Fruit fly (Drosophila melanogaster) whole organism, embryonic: ENCODE measurements around the gene Oscillin.

Source experiments
- Aef1 ChIP-seq: fragments of 200-800 bp; sonication (Bioruptor generic); IDR thresholded peaks from 3 replicates; pipeline ENCODE4 v1.3.6; 2022; ENCODE audit warnings: missing biosample characterization, missing genetic modification characterization
- Antp ChIP-seq: fragments of 200-800 bp; sonication (Bioruptor generic); optimal IDR thresholded peaks from 3 replicates; lab custom pipeline; 2016; ENCODE audit warnings: missing biosample characterization, missing genetic modification characterization
- B-H1 ChIP-seq: fragments of 200-800 bp; sonication (Bioruptor generic); IDR thresholded peaks from 3 replicates; pipeline ENCODE4 v1.3.6; 2022; ENCODE audit warnings: missing biosample characterization, missing genetic modification characterization
- CG11695 ChIP-seq: fragments of 200-800 bp; sonication (Bioruptor generic); IDR thresholded peaks from 3 replicates; pipeline ENCODE4 v1.3.6; 2022; ENCODE audit warnings: missing biosample characterization, missing genetic modification characterization
- CG11723 ChIP-seq: fragments of 200-800 bp; sonication (Bioruptor generic); optimal IDR thresholded peaks from 2 replicates; lab custom pipeline; 2017; ENCODE audit warnings: missing biosample characterization, mild to moderate bottlenecking, missing genetic modification characterization
- CG12391 ChIP-seq: fragments of 200-800 bp; sonication (Bioruptor generic); optimal IDR thresholded peaks from 3 replicates; lab custom pipeline; 2018; ENCODE audit warnings: missing biosample characterization, mild to moderate bottlenecking, missing genetic modification characterization, moderate library complexity
- CG13123 ChIP-seq: fragments of 200-800 bp; sonication (Bioruptor generic); optimal IDR thresholded peaks from 2 replicates; lab custom pipeline; 2016; ENCODE audit warnings: missing biosample characterization, missing genetic modification characterization
- CG14710 ChIP-seq: fragments of 200-800 bp; sonication (Bioruptor generic); optimal IDR thresholded peaks from 3 replicates; lab custom pipeline; 2019; ENCODE audit warnings: missing biosample characterization, mild to moderate bottlenecking, missing genetic modification characterization, moderate library complexity
- CG31365 ChIP-seq: fragments of 200-800 bp; sonication (Bioruptor generic); optimal IDR thresholded peaks from 2 replicates; lab custom pipeline; 2018; ENCODE audit warnings: missing biosample characterization, mild to moderate bottlenecking, missing genetic modification characterization
- CG31441 ChIP-seq: fragments of 200-800 bp; sonication (Bioruptor generic); IDR thresholded peaks from 2 replicates; pipeline ENCODE4 v1.3.6; 2022; ENCODE audit warnings: missing biosample characterization, missing genetic modification characterization
- CG32532 ChIP-seq: fragments of 200-800 bp; sonication (Bioruptor generic); IDR thresholded peaks from 2 replicates; pipeline ENCODE4 v1.3.6; 2022; ENCODE audit warnings: missing biosample characterization, missing genetic modification characterization
- CG4617 ChIP-seq: fragments of 200-800 bp; sonication (Bioruptor generic); optimal IDR thresholded peaks from 3 replicates; lab custom pipeline; 2016; ENCODE audit warnings: missing biosample characterization, missing genetic modification characterization, borderline replicate concordance
- CG4854 ChIP-seq: fragments of 200-800 bp; sonication (Bioruptor generic); optimal IDR thresholded peaks from 2 replicates; lab custom pipeline; 2016; ENCODE audit warnings: missing biosample characterization, missing genetic modification characterization, inconsistent platforms
- CG6272 ChIP-seq: fragments of 200-800 bp; sonication (Bioruptor generic); IDR thresholded peaks from 2 replicates; pipeline ENCODE4 v1.3.6; 2022; ENCODE audit warnings: missing biosample characterization, missing genetic modification characterization
- CG7987 ChIP-seq: fragments of 200-800 bp; sonication (Bioruptor generic); optimal IDR thresholded peaks from 2 replicates; lab custom pipeline; 2018; ENCODE audit warnings: missing biosample characterization, mild to moderate bottlenecking, missing genetic modification characterization, moderate library complexity
- CTCF ChIP-seq: fragments of 200-800 bp; sonication (Bioruptor generic); optimal IDR thresholded peaks from 2 replicates; lab custom pipeline; 2017; ENCODE audit warnings: missing biosample characterization, mild to moderate bottlenecking, missing genetic modification characterization, moderate library complexity
- Drgx ChIP-seq: fragments of 200-800 bp; sonication (Bioruptor generic); IDR thresholded peaks from 2 replicates; pipeline ENCODE4 v1.3.6; 2022; ENCODE audit warnings: missing biosample characterization, missing genetic modification characterization
- E2f2 ChIP-seq: fragments of 200-800 bp; sonication (Bioruptor generic); IDR thresholded peaks from 2 replicates; pipeline ENCODE4 v1.3.6; 2022; ENCODE audit warnings: missing biosample characterization, missing genetic modification characterization
- Eip74EF ChIP-seq, 2 experiments: fragments of 200-800 bp in 1 of 2; fragments of >200 bp in 1 of 2; sonication (Bioruptor generic) in 1 of 2; optimal IDR thresholded peaks; 2 replicates each; lab custom pipeline; 2017 to 2019; ENCODE audit warnings: missing biosample characterization in 2 of 2, missing genetic modification characterization in 2 of 2, mild to moderate bottlenecking in 1 of 2, moderate library complexity in 1 of 2
- Elba2 ChIP-seq: fragments of 200-800 bp; sonication (Bioruptor generic); optimal IDR thresholded peaks from 3 replicates; lab custom pipeline; 2016; ENCODE audit warnings: missing biosample characterization, missing genetic modification characterization
- Ets65A ChIP-seq: fragments of 200-800 bp; sonication (Bioruptor generic); peaks from one replicate; lab custom pipeline; 2016; ENCODE audit warnings: missing biosample characterization, missing genetic modification characterization
- HHEX ChIP-seq: fragments of 200-800 bp; sonication (Bioruptor generic); optimal IDR thresholded peaks from 3 replicates; lab custom pipeline; 2017; ENCODE audit warnings: missing biosample characterization, mild to moderate bottlenecking, missing genetic modification characterization, missing genetic modification reagents
- HLH3B ChIP-seq: fragments of 200-800 bp; sonication (Bioruptor generic); IDR thresholded peaks from 2 replicates; pipeline ENCODE4 v1.3.6; 2022; ENCODE audit warnings: missing biosample characterization, missing genetic modification characterization
- Hmx ChIP-seq: fragments of 200-800 bp; sonication (Bioruptor generic); optimal IDR thresholded peaks from 2 replicates; lab custom pipeline; 2016; ENCODE audit warnings: missing biosample characterization, missing genetic modification characterization
- Hr3 ChIP-seq: fragments of 200-800 bp; sonication (Bioruptor generic); optimal IDR thresholded peaks from 3 replicates; lab custom pipeline; 2016; ENCODE audit warnings: missing biosample characterization, missing genetic modification characterization
- Sox102F ChIP-seq: fragments of 200-800 bp; sonication (Bioruptor generic); optimal IDR thresholded peaks from 2 replicates; lab custom pipeline; 2018; ENCODE audit warnings: missing biosample characterization, mild to moderate bottlenecking, missing genetic modification characterization, moderate library complexity
- Ssrp ChIP-seq: fragments of 200-800 bp; sonication (Bioruptor generic); optimal IDR thresholded peaks from 2 replicates; lab custom pipeline; 2018; ENCODE audit warnings: missing biosample characterization, mild to moderate bottlenecking, missing genetic modification characterization, moderate library complexity
- Trl ChIP-seq, 3 experiments: fragments of >200 bp in 2 of 3; fragments of 200-800 bp in 1 of 3; sonication (Bioruptor generic) in 1 of 3; optimal IDR thresholded peaks; 2 replicates in 1 of 3; 3 replicates in 2 of 3; lab custom pipeline; 2016 to 2017; ENCODE audit warnings: missing biosample characterization in 1 of 3, missing genetic modification characterization in 1 of 3
- aop ChIP-seq: fragments of 200-800 bp; sonication (Bioruptor generic); IDR thresholded peaks from 2 replicates; pipeline ENCODE4 v1.3.6; 2022; ENCODE audit warnings: missing biosample characterization, missing genetic modification characterization
- ara ChIP-seq: fragments of 200-800 bp; sonication (Bioruptor generic); IDR thresholded peaks from 2 replicates; pipeline ENCODE4 v1.3.6; 2022; ENCODE audit warnings: missing biosample characterization, missing genetic modification characterization
- ase ChIP-seq: fragments of 200-800 bp; sonication (Bioruptor generic); IDR thresholded peaks from 3 replicates; pipeline ENCODE4 v1.3.6; 2022; ENCODE audit warnings: missing biosample characterization, missing genetic modification characterization
- cg ChIP-seq: fragments of 200-800 bp; sonication (Bioruptor generic); optimal IDR thresholded peaks from 3 replicates; lab custom pipeline; 2019; ENCODE audit warnings: missing biosample characterization, mild to moderate bottlenecking, missing genetic modification characterization, moderate library complexity
- chinmo ChIP-seq: fragments of 200-800 bp; sonication (Bioruptor generic); IDR thresholded peaks from 4 replicates; pipeline ENCODE4 v1.3.6; 2022; ENCODE audit warnings: missing biosample characterization, missing genetic modification characterization; ENCODE audit not compliant: partially characterized antibody
- ci ChIP-seq: fragments of 200-800 bp; sonication (Bioruptor generic); IDR thresholded peaks from 3 replicates; pipeline ENCODE4 v1.3.6; 2022; ENCODE audit warnings: missing biosample characterization, missing genetic modification characterization
- ems ChIP-seq: fragments of 200-800 bp; sonication (Bioruptor generic); optimal IDR thresholded peaks from 3 replicates; lab custom pipeline; 2016; ENCODE audit warnings: missing biosample characterization, missing genetic modification characterization
- en ChIP-seq: fragments of 200-800 bp; sonication (Bioruptor generic); optimal IDR thresholded peaks from 2 replicates; lab custom pipeline; 2016; ENCODE audit warnings: missing biosample characterization, missing genetic modification characterization
- fd102C ChIP-seq: fragments of 200-800 bp; sonication (Bioruptor generic); optimal IDR thresholded peaks from 2 replicates; lab custom pipeline; 2018; ENCODE audit warnings: missing biosample characterization, mild to moderate bottlenecking, missing genetic modification characterization, moderate library complexity
- gfzf ChIP-seq: fragments of 200-800 bp; sonication (Bioruptor generic); optimal IDR thresholded peaks from 2 replicates; lab custom pipeline; 2016; ENCODE audit warnings: missing biosample characterization, mild to moderate bottlenecking, missing genetic modification characterization, moderate library complexity
- gsb ChIP-seq: fragments of 200-800 bp; sonication (Bioruptor generic); IDR thresholded peaks from 2 replicates; pipeline ENCODE4 v1.3.6; 2022; ENCODE audit warnings: missing biosample characterization, missing genetic modification characterization
- hbn ChIP-seq: fragments of 200-800 bp; sonication (Bioruptor generic); IDR thresholded peaks from 2 replicates; pipeline ENCODE4 v1.3.6; 2022; ENCODE audit warnings: missing biosample characterization, missing genetic modification characterization; ENCODE audit not compliant: partially characterized antibody
- her ChIP-seq: fragments of 200-800 bp; sonication (Bioruptor generic); optimal IDR thresholded peaks from 2 replicates; lab custom pipeline; 2016; ENCODE audit warnings: missing biosample characterization, missing genetic modification characterization
- lov ChIP-seq, 2 experiments: fragments of 200-800 bp in 1 of 2; fragments of >200 bp in 1 of 2; sonication (Bioruptor generic) in 1 of 2; IDR thresholded peaks in 1 of 2; optimal IDR thresholded peaks in 1 of 2; 2 replicates in 1 of 2; 3 replicates in 1 of 2; pipeline versions ENCODE4 v1.3.6 to Lab custom; 2017 to 2022; ENCODE audit warnings: missing biosample characterization in 1 of 2, missing genetic modification characterization in 1 of 2
- mam ChIP-seq: fragments of 200-800 bp; sonication (Bioruptor generic); optimal IDR thresholded peaks from 3 replicates; lab custom pipeline; 2016; ENCODE audit warnings: missing biosample characterization, missing genetic modification characterization
- nau ChIP-seq: fragments of 200-800 bp; sonication (Bioruptor generic); optimal IDR thresholded peaks from 3 replicates; lab custom pipeline; 2017; ENCODE audit warnings: missing biosample characterization, mild to moderate bottlenecking, missing genetic modification characterization, missing genetic modification reagents
- nerfin-2 ChIP-seq: fragments of 200-800 bp; sonication (Bioruptor generic); IDR thresholded peaks from 2 replicates; pipeline ENCODE4 v1.3.6; 2022; ENCODE audit warnings: missing biosample characterization, missing genetic modification characterization; ENCODE audit not compliant: partially characterized antibody
- slou ChIP-seq: fragments of 200-800 bp; sonication (Bioruptor generic); optimal IDR thresholded peaks from 3 replicates; lab custom pipeline; 2016; ENCODE audit warnings: missing biosample characterization, missing genetic modification characterization
- sqz ChIP-seq: fragments of 200-800 bp; sonication (Bioruptor generic); optimal IDR thresholded peaks from 3 replicates; lab custom pipeline; 2018; ENCODE audit warnings: missing biosample characterization, mild to moderate bottlenecking, missing genetic modification characterization
- stc ChIP-seq: fragments of 200-800 bp; sonication (Bioruptor generic); IDR thresholded peaks from 2 replicates; pipeline ENCODE4 v1.3.6; 2022; ENCODE audit warnings: missing biosample characterization, missing genetic modification characterization
- tin ChIP-seq: fragments of 200-800 bp; sonication (Bioruptor generic); optimal IDR thresholded peaks from 3 replicates; lab custom pipeline; 2016; ENCODE audit warnings: missing biosample characterization, missing genetic modification characterization
- unc-4 ChIP-seq: fragments of 200-800 bp; sonication (Bioruptor generic); IDR thresholded peaks from 2 replicates; pipeline ENCODE4 v1.3.6; 2022; ENCODE audit warnings: missing biosample characterization, missing genetic modification characterization; ENCODE audit not compliant: partially characterized antibody
- vvl ChIP-seq: fragments of 200-800 bp; sonication (Bioruptor generic); IDR thresholded peaks from 2 replicates; pipeline ENCODE4 v1.3.6; 2022; ENCODE audit warnings: missing biosample characterization, missing genetic modification characterization

Gene Oscillin

DNA sequence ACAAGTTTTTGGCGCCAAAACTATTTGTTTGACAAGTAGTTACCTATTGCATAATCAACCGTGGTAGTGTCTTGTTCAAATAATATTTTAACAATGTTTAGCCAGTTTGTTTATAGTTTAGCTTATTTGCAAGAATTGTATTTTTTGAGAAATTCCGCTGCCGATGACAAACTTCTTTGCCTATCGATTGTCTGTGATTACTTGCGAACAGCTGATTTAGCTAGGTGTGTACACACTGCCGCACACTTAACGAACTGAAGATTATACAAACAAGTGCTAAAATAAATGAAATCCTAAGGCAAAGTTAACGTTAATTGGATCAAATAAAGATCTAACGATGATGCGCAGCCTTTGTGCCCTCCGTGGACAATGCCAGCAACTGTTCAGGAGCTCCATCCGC, 20.1 kb upstream of the Oscillin start, which contains the start of gene Cox11 (continued):
- TF ChIP-seq chinmo (GFP tag; lab: Robert Waterston, UW): 0 out of 4 replicates have a peak, but pooled peaks have one; percentile 43
- TF ChIP-seq Antp (GFP tag; lab: Kevin White, UChicago): no peak
- no peak for TF ChIP-seq ems (GFP tag; lab: Kevin White, UChicago)
- no peak for TF ChIP-seq CTCF (GFP tag; lab: Kevin White, UChicago)
- TF ChIP-seq unc-4: peak; percentile 46; the same call in 1 of the 2 replicates
- TF ChIP-seq CG6272 (GFP tag; lab: Robert Waterston, UW): no peak
- TF ChIP-seq Hmx: no peak
- no peak for TF ChIP-seq aop (GFP tag; lab: Robert Waterston, UW)
- TF ChIP-seq gfzf (GFP tag; lab: Kevin White, UChicago): no peak
- no peak for TF ChIP-seq fd102C (GFP tag; lab: Kevin White, UChicago)
- no peak for TF ChIP-seq CG11695 (GFP tag; lab: Robert Waterston, UW)
- no peak for TF ChIP-seq ci
- TF ChIP-seq ase (GFP tag; lab: Robert Waterston, UW): no peak
- TF ChIP-seq CG32532: no peak
- no peak for TF ChIP-seq vvl
- TF ChIP-seq tin (GFP tag; lab: Kevin White, UChicago): no peak
- no peak for TF ChIP-seq cg (GFP tag; lab: Kevin White, UChicago)
- TF ChIP-seq HLH3B (GFP tag; lab: Robert Waterston, UW): no peak
- TF ChIP-seq E2f2 (GFP tag; lab: Robert Waterston, UW): peak; percentile 87
- no peak for TF ChIP-seq CG31441 (GFP tag; lab: Robert Waterston, UW)
- peak; percentile 27; the same call in 1 of the 2 replicates for TF ChIP-seq hbn
- no peak for TF ChIP-seq CG11723
- no peak for TF ChIP-seq Trl (optimal IDR thresholded peaks at IDR 0.05; lab: Kevin White, UChicago)
- TF ChIP-seq Trl (GFP tag; optimal IDR thresholded peaks at IDR 0.05; lab: Kevin White, UChicago): no peak
- no peak for TF ChIP-seq Drgx
- no peak for TF ChIP-seq Ets65A
- TF ChIP-seq CG14710 (tag; lab: Kevin White, UChicago): peak; percentile 99
- TF ChIP-seq nerfin-2: peak; percentile 45; the same call in 1 of the 2 replicates
- TF ChIP-seq nau: no peak
- TF ChIP-seq CG4617: no peak
- TF ChIP-seq CG7987 (GFP tag; lab: Kevin White, UChicago): no peak
- no peak for TF ChIP-seq B-H1 (GFP tag; lab: Robert Waterston, UW)
- TF ChIP-seq CG12391 (tag; lab: Kevin White, UChicago): no peak
- no peak for TF ChIP-seq Eip74EF (GFP tag; optimal IDR thresholded peaks at IDR 0.05; lab: Kevin White, UChicago)
- no peak for TF ChIP-seq mam (GFP tag; lab: Kevin White, UChicago)
- no peak for TF ChIP-seq stc (GFP tag; lab: Robert Waterston, UW)
- TF ChIP-seq Ssrp (tag; lab: Kevin White, UChicago): no peak
- no peak for TF ChIP-seq lov (optimal IDR thresholded peaks at IDR 0.05; lab: Kevin White, UChicago)
- no peak for TF ChIP-seq lov (GFP tag; IDR thresholded peaks at IDR 0.05; lab: Robert Waterston, UW)
- no peak for TF ChIP-seq CG4854
- no peak for TF ChIP-seq slou (GFP tag; lab: Kevin White, UChicago)
- TF ChIP-seq HHEX: no peak
- no peak for TF ChIP-seq sqz (GFP tag; lab: Kevin White, UChicago)
- TF ChIP-seq Hr3 (GFP tag; lab: Kevin White, UChicago): no peak
- no peak for TF ChIP-seq en (GFP tag; lab: Kevin White, UChicago)
- TF ChIP-seq ara (GFP tag; lab: Robert Waterston, UW): no peak
- no peak for TF ChIP-seq CG31365 (tag; lab: Kevin White, UChicago)
- TF ChIP-seq Aef1: no peak
- no peak for TF ChIP-seq her
- no peak for TF ChIP-seq CG13123 (GFP tag; lab: Kevin White, UChicago)
- no peak for TF ChIP-seq Sox102F (GFP tag; lab: Kevin White, UChicago)
- TF ChIP-seq gsb: no peak
- TF ChIP-seq Elba2: no peak
